Worm (Caenorhabditis elegans) whole organism, early embryonic: Measurements from ENCODE around the gene ddx-15.

Source experiments
- B0310.2 ChIP-seq: sonication (generic microtip); optimal IDR thresholded peaks from 2 replicates; lab custom pipeline; 2016; ENCODE audit warnings: mild to moderate bottlenecking, missing genetic modification characterization, missing compliant biosample characterization
- F13C5.2 ChIP-seq: sonication (generic microtip); optimal IDR thresholded peaks from 2 replicates; lab custom pipeline; 2017; ENCODE audit warnings: mild to moderate bottlenecking, missing genetic modification characterization, inconsistent platforms, missing compliant biosample characterization
- aly-1 ChIP-seq: sonication (generic microtip); optimal IDR thresholded peaks from 2 replicates; lab custom pipeline; 2016; ENCODE audit warnings: missing genetic modification characterization, missing compliant biosample characterization
- ama-1 ChIP-seq: fragments of 150-350 bp; optimal IDR thresholded peaks from 2 replicates; lab custom pipeline; 2014
- ceh-13 ChIP-seq: fragments of 200-800 bp; sonication (Bioruptor generic); optimal IDR thresholded peaks from 2 replicates; lab custom pipeline; 2018; ENCODE audit warnings: mild to moderate bottlenecking, missing genetic modification characterization, missing compliant biosample characterization
- ceh-36 ChIP-seq: sonication (generic microtip); optimal IDR thresholded peaks from 2 replicates; lab custom pipeline; 2016; ENCODE audit warnings: missing genetic modification characterization, inconsistent platforms, missing compliant biosample characterization
- ets-7 ChIP-seq: sonication (generic microtip); optimal IDR thresholded peaks from 2 replicates; lab custom pipeline; 2016; ENCODE audit warnings: missing genotype, missing genetic modification characterization, missing compliant biosample characterization
- flt-1 ChIP-seq: fragments of 200-800 bp; sonication (Bioruptor generic); IDR thresholded peaks from 2 replicates; pipeline ENCODE4 v1.3.6; 2022; ENCODE audit warnings: missing genetic modification characterization, missing compliant biosample characterization
- hmbx-1 ChIP-seq: sonication (generic microtip); optimal IDR thresholded peaks from 2 replicates; lab custom pipeline; 2016; ENCODE audit warnings: mild to moderate bottlenecking, missing genetic modification characterization, missing compliant biosample characterization
- hmg-4 ChIP-seq: fragments of 200-800 bp; sonication (Bioruptor generic); optimal IDR thresholded peaks from 2 replicates; lab custom pipeline; 2018; ENCODE audit warnings: mild to moderate bottlenecking, missing genetic modification characterization, missing compliant biosample characterization
- hnd-1 ChIP-seq: sonication (generic microtip); optimal IDR thresholded peaks from 2 replicates; lab custom pipeline; 2016; ENCODE audit warnings: missing genetic modification characterization, missing compliant biosample characterization
- pes-1 ChIP-seq: fragments of 200-800 bp; sonication (Bioruptor generic); IDR thresholded peaks from 2 replicates; pipeline ENCODE4 v1.3.6; 2022; ENCODE audit warnings: missing genetic modification reagents, missing genetic modification characterization, missing compliant biosample characterization
- scrt-1 ChIP-seq: fragments of 200-800 bp; sonication (Bioruptor generic); IDR thresholded peaks from 2 replicates; pipeline ENCODE4 v1.3.6; 2022; ENCODE audit warnings: missing genetic modification characterization, missing compliant biosample characterization
- sea-1 ChIP-seq: fragments of 200-800 bp; sonication (Bioruptor generic); conservative IDR thresholded peaks from 2 replicates; pipeline ENCODE4 v1.3.6; 2022; ENCODE audit warnings: missing genetic modification characterization, missing compliant biosample characterization
- tbx-11 ChIP-seq: fragments of 200-800 bp; sonication (Bioruptor generic); IDR thresholded peaks from 2 replicates; pipeline ENCODE4 v1.3.6; 2022; ENCODE audit warnings: missing genetic modification characterization, missing compliant biosample characterization
- tbx-37 ChIP-seq: fragments of 200-800 bp; sonication (Bioruptor generic); conservative IDR thresholded peaks from 2 replicates; pipeline ENCODE4 v1.3.6; 2022; ENCODE audit warnings: missing genetic modification reagents, missing genetic modification characterization, missing compliant biosample characterization
- tra-4 ChIP-seq: sonication (generic microtip); optimal IDR thresholded peaks from 2 replicates; lab custom pipeline; 2017; ENCODE audit warnings: missing genetic modification characterization, missing compliant biosample characterization

ddx-15 gene

ce11 chrIII:5591668-5592149 lies at the start of gene ddx-15, which contains the start of gene ucr-1:
ddx-15 (minus strand) TSS chrIII:5591718.
ucr-1 (plus strand) TSS chrIII:5592135.
- no peak for TF ChIP-seq ama-1 (lab: Kevin White, UChicago)
- TF ChIP-seq ceh-36 = no peak
- TF ChIP-seq aly-1 = no peak
- TF ChIP-seq tra-4 (tag; lab: Kevin White, UChicago) = no peak
- no peak for TF ChIP-seq B0310.2 (tag; lab: Kevin White, UChicago)
- no peak for TF ChIP-seq hnd-1 (tag; lab: Kevin White, UChicago)
- TF ChIP-seq flt-1 (GFP tag; lab: Robert Waterston, UW) = no peak
- no peak for TF ChIP-seq hmbx-1 (tag; lab: Kevin White, UChicago)
- TF ChIP-seq sea-1 (GFP tag; lab: Robert Waterston, UW) = no peak
- no peak for TF ChIP-seq hmg-4 (GFP tag; lab: Kevin White, UChicago)
- TF ChIP-seq scrt-1 (GFP tag; lab: Robert Waterston, UW) = no peak
- TF ChIP-seq tbx-11 (GFP tag; lab: Robert Waterston, UW) = no peak
- no peak for TF ChIP-seq tbx-37 (GFP tag; lab: Robert Waterston, UW)
- no peak for TF ChIP-seq ets-7 (tag; lab: Kevin White, UChicago)

DNA sequence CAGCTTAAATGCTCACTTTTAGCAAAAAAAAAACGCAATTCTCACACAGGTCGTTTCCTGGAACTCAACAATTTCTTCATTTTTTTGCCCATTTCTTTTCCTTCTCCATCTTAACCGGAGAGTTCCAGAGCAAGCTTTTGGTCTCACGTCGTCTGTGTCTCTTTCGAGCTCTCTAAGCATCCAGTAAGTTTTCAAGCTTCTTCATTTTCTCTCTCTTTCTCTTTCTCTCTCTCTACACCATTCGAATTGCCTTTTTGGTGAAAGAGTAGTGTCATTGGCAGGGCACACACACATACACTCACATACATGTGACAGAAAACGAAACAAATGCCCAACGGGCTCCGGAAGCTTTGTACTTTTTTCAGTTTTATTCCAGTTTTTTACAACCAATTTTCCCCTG lies 48.4 kb upstream of the ddx-15 start:
- no peak for TF ChIP-seq ceh-36
- TF ChIP-seq ceh-13 (GFP tag; lab: Kevin White, UChicago) = no peak
- no peak for TF ChIP-seq B0310.2 (tag; lab: Kevin White, UChicago)
- TF ChIP-seq tra-4 (tag; lab: Kevin White, UChicago) = no peak
- no peak for TF ChIP-seq hmbx-1 (tag; lab: Kevin White, UChicago)
- TF ChIP-seq tbx-11 (GFP tag; lab: Robert Waterston, UW) = no peak

DNA sequence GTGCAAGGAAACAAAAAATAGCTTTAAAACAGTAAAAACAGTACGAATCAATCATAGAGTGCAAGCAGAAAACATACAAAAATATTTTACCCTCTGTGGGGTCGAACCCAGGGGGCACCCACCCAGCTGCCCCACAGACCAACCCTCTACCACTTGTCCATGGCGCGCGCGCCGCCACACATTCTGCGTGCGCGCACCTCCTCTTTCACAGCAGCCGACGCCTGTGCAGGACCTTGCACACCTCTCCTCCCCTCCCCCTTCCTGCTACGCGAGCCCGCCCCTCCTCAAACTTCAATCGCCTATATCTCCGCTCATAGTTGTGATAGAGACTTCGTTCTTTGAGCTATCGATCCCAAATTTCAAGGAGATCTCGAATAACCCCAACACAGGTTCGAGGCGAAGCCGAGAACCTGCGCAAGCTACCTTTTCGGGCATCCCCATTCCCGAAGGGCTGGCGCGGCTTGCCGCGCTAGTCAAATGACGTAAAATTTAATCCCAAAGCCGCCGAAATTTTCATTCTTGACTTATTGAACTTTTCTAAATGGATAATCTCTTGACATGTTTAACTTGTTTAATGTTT lies 45.9 kb upstream of the ddx-15 start:
- peak; percentile 5 for TF ChIP-seq hmg-4 (GFP tag; lab: Kevin White, UChicago)
- TF ChIP-seq sea-1 (GFP tag; lab: Robert Waterston, UW) = 0 out of 2 replicates have a peak, but pooled peaks have one; percentile 65
- TF ChIP-seq tbx-11 (GFP tag; lab: Robert Waterston, UW) = 0 out of 2 replicates have a peak, but pooled peaks have one; percentile 41

ce11 chrIII:5635179-5635578 lies 43.7 kb upstream of the ddx-15 start, which contains the start of gene ckk-1:
ckk-1 (plus strand) TSS chrIII:5635479.
- TF ChIP-seq F13C5.2 (no peak), tbx-11 (GFP tag; lab: Robert Waterston, UW) (no peak), B0310.2 (tag; lab: Kevin White, UChicago) (no peak)

DNA sequence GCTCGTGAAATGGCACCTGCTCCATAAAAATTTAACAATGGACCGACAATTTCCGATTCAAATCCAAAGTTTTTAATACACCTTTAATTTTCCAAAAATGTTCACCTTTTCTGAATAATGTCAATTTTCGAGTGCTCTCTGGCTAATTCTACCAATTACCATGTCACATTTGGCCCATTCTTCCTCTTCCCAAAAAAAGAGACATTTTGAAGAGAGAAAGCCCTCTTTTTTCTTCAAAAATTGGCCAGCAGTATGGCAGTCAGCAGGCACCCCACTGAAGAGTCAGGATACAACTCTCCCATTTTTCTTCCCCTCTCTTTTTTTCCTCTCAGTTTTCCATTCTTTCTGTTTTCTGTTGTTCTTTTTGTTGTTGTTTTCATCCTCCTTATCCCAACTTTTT lies 43.0 kb upstream of the ddx-15 start:
- no peak for TF ChIP-seq hmg-4 (GFP tag; lab: Kevin White, UChicago)
- TF ChIP-seq flt-1 (GFP tag; lab: Robert Waterston, UW) = no peak
- TF ChIP-seq hnd-1 (tag; lab: Kevin White, UChicago) = no peak
- no peak for TF ChIP-seq ama-1 (lab: Kevin White, UChicago)
- no peak for TF ChIP-seq tbx-37 (GFP tag; lab: Robert Waterston, UW)
- TF ChIP-seq ceh-36 = no peak
- TF ChIP-seq F13C5.2 = no peak
- TF ChIP-seq tra-4 (tag; lab: Kevin White, UChicago) = no peak
- no peak for TF ChIP-seq B0310.2 (tag; lab: Kevin White, UChicago)
- no peak for TF ChIP-seq hmbx-1 (tag; lab: Kevin White, UChicago)
- TF ChIP-seq tbx-11 (GFP tag; lab: Robert Waterston, UW) = no peak
- TF ChIP-seq aly-1 = no peak
- TF ChIP-seq sea-1 (GFP tag; lab: Robert Waterston, UW) = no peak
- TF ChIP-seq ceh-13 (GFP tag; lab: Kevin White, UChicago) = no peak

- TF ChIP-seq tra-4 (tag; lab: Kevin White, UChicago) = no peak
- no peak for TF ChIP-seq aly-1
- TF ChIP-seq hmg-4 (GFP tag; lab: Kevin White, UChicago) = no peak
- no peak for TF ChIP-seq tbx-11 (GFP tag; lab: Robert Waterston, UW)
- no peak for TF ChIP-seq ceh-36
- TF ChIP-seq F13C5.2 = no peak
- no peak for TF ChIP-seq ets-7 (tag; lab: Kevin White, UChicago)
- no peak for TF ChIP-seq B0310.2 (tag; lab: Kevin White, UChicago)
- TF ChIP-seq pes-1 = no peak
- TF ChIP-seq tbx-37 (GFP tag; lab: Robert Waterston, UW) = no peak
- TF ChIP-seq flt-1 (GFP tag; lab: Robert Waterston, UW) = no peak
- TF ChIP-seq hnd-1 (tag; lab: Kevin White, UChicago) = no peak
- no peak for TF ChIP-seq hmbx-1 (tag; lab: Kevin White, UChicago)
- no peak for TF ChIP-seq sea-1 (GFP tag; lab: Robert Waterston, UW)
- no peak for TF ChIP-seq ceh-13 (GFP tag; lab: Kevin White, UChicago)
- no peak for TF ChIP-seq scrt-1 (GFP tag; lab: Robert Waterston, UW)
- no peak for TF ChIP-seq ama-1 (lab: Kevin White, UChicago)
Measured at ce11 chrIII:5632426-5632976, 41.0 kb upstream of the ddx-15 start.

DNA sequence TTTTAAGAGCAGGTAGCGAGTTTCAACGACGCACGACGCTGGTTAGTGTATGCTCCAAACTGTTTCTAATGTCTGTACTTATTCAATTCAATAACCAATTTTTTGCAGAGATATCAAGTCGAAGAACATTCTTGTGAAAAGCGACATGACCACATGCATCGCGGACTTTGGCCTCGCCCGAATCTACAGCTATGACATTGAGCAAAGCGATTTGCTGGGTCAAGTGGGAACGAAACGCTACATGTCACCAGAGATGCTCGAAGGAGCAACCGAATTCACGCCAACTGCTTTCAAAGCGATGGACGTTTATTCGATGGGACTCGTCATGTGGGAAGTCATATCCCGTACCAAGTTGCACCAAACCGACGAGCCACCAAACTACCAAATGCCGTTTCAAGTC lies 38.8 kb upstream of the ddx-15 start:
- TF ChIP-seq ceh-13 (GFP tag; lab: Kevin White, UChicago) (no peak), hnd-1 (tag; lab: Kevin White, UChicago) (no peak), hmbx-1 (tag; lab: Kevin White, UChicago) (no peak), F13C5.2 (no peak), scrt-1 (GFP tag; lab: Robert Waterston, UW) (no peak), tbx-11 (GFP tag; lab: Robert Waterston, UW) (no peak), ceh-36 (no peak), ama-1 (lab: Kevin White, UChicago) (no peak), hmg-4 (GFP tag; lab: Kevin White, UChicago) (no peak), flt-1 (GFP tag; lab: Robert Waterston, UW) (no peak), aly-1 (no peak), sea-1 (GFP tag; lab: Robert Waterston, UW) (no peak), ets-7 (tag; lab: Kevin White, UChicago) (no peak), tra-4 (tag; lab: Kevin White, UChicago) (no peak), B0310.2 (tag; lab: Kevin White, UChicago) (no peak), tbx-37 (GFP tag; lab: Robert Waterston, UW) (no peak), pes-1 (no peak)
